Fruit fly (Drosophila melanogaster) whole organism, embryonic: ENCODE measurements around the gene Ktch.

ENCODE experiments used
- CG11093 ChIP-seq: fragments of 200-800 bp; sonication (Bioruptor generic); IDR thresholded peaks from 3 replicates; pipeline ENCODE4 v1.3.6; 2022; ENCODE audit warnings: missing biosample characterization, missing genetic modification characterization
- CG11723 ChIP-seq: fragments of 200-800 bp; sonication (Bioruptor generic); optimal IDR thresholded peaks from 2 replicates; lab custom pipeline; 2017; ENCODE audit warnings: missing biosample characterization, mild to moderate bottlenecking, missing genetic modification characterization
- CG12219 ChIP-seq: fragments of 200-800 bp; sonication (Bioruptor generic); optimal IDR thresholded peaks from 3 replicates; lab custom pipeline; 2018; ENCODE audit warnings: missing biosample characterization, mild to moderate bottlenecking, missing genetic modification characterization
- CG12299 ChIP-seq: fragments of 200-800 bp; sonication (Bioruptor generic); optimal IDR thresholded peaks from 2 replicates; lab custom pipeline; 2018; ENCODE audit warnings: missing biosample characterization, mild to moderate bottlenecking, missing genetic modification characterization
- CG13296 ChIP-seq: fragments of 200-800 bp; sonication (Bioruptor generic); optimal IDR thresholded peaks from 3 replicates; lab custom pipeline; 2018; ENCODE audit warnings: missing biosample characterization, mild to moderate bottlenecking, missing genetic modification characterization
- CG13424 ChIP-seq: fragments of 200-800 bp; sonication (Bioruptor generic); optimal IDR thresholded peaks from 2 replicates; lab custom pipeline; 2019; ENCODE audit warnings: missing biosample characterization, mild to moderate bottlenecking, missing genetic modification characterization, moderate library complexity
- CG14667 ChIP-seq: fragments of 200-800 bp; sonication (Bioruptor generic); IDR thresholded peaks from 2 replicates; pipeline ENCODE4 v1.3.6; 2022; ENCODE audit warnings: missing biosample characterization, missing genetic modification characterization
- CG14965 ChIP-seq: fragments of 200-800 bp; sonication (Bioruptor generic); optimal IDR thresholded peaks from 2 replicates; lab custom pipeline; 2016; ENCODE audit warnings: missing biosample characterization, missing genetic modification characterization, borderline replicate concordance
- CG15479 ChIP-seq: fragments of 200-800 bp; sonication (Bioruptor generic); optimal IDR thresholded peaks from 3 replicates; lab custom pipeline; 2019; ENCODE audit warnings: missing biosample characterization, mild to moderate bottlenecking, missing genetic modification characterization, moderate library complexity
- CG17912 ChIP-seq: fragments of 200-800 bp; sonication (Bioruptor generic); optimal IDR thresholded peaks from 2 replicates; lab custom pipeline; 2018; ENCODE audit warnings: missing biosample characterization, mild to moderate bottlenecking, missing genetic modification characterization
- CG18599 ChIP-seq: fragments of 200-800 bp; sonication (Bioruptor generic); optimal IDR thresholded peaks from 3 replicates; lab custom pipeline; 2017; ENCODE audit warnings: missing biosample characterization, missing genetic modification characterization, mild to moderate bottlenecking, moderate library complexity, missing genetic modification reagents
- CG2202 ChIP-seq: fragments of 200-800 bp; sonication (Bioruptor generic); optimal IDR thresholded peaks from 2 replicates; lab custom pipeline; 2018; ENCODE audit warnings: missing biosample characterization, mild to moderate bottlenecking, missing genetic modification characterization
- CG2678 ChIP-seq: fragments of 200-800 bp; sonication (Bioruptor generic); optimal IDR thresholded peaks from 3 replicates; lab custom pipeline; 2019; ENCODE audit warnings: missing biosample characterization, mild to moderate bottlenecking, missing genetic modification characterization, moderate library complexity
- CG2889 ChIP-seq: fragments of 200-800 bp; sonication (Bioruptor generic); IDR thresholded peaks from 3 replicates; pipeline ENCODE4 v1.3.6; 2022; ENCODE audit warnings: missing biosample characterization, missing genetic modification characterization
- CG33557 ChIP-seq: fragments of 200-800 bp; sonication (Bioruptor generic); optimal IDR thresholded peaks from 2 replicates; lab custom pipeline; 2019; ENCODE audit warnings: missing biosample characterization, mild to moderate bottlenecking, missing genetic modification characterization, moderate library complexity
- CG6683 ChIP-seq: fragments of 200-800 bp; sonication (Bioruptor generic); optimal IDR thresholded peaks from 2 replicates; lab custom pipeline; 2017; ENCODE audit warnings: missing biosample characterization, mild to moderate bottlenecking, missing genetic modification characterization, missing genetic modification reagents
- Camta ChIP-seq: fragments of 200-800 bp; sonication (Bioruptor generic); optimal IDR thresholded peaks from 2 replicates; lab custom pipeline; 2016; ENCODE audit warnings: missing biosample characterization, missing genetic modification characterization
- Dek ChIP-seq: fragments of 200-800 bp; sonication (Bioruptor generic); optimal IDR thresholded peaks from 3 replicates; lab custom pipeline; 2019; ENCODE audit warnings: missing biosample characterization, mild to moderate bottlenecking, missing genetic modification characterization, moderate library complexity
- E2f1 ChIP-seq: fragments of 200-800 bp; sonication (Bioruptor generic); IDR thresholded peaks from 2 replicates; pipeline ENCODE4 v1.3.6; 2022; ENCODE audit warnings: missing biosample characterization, missing genetic modification characterization
- Gug ChIP-seq: fragments of 200-800 bp; sonication (Bioruptor generic); IDR thresholded peaks from 4 replicates; pipeline ENCODE4 v1.3.6; 2022; ENCODE audit warnings: missing biosample characterization, missing genetic modification characterization
- Kr ChIP-seq: fragments of 200-800 bp; sonication (Bioruptor generic); optimal IDR thresholded peaks from 2 replicates; lab custom pipeline; 2017; ENCODE audit warnings: missing biosample characterization, mild to moderate bottlenecking, missing genetic modification characterization
- Sox100B ChIP-seq: fragments of 200-800 bp; sonication (Bioruptor generic); optimal IDR thresholded peaks from 3 replicates; lab custom pipeline; 2018; ENCODE audit warnings: missing biosample characterization, mild to moderate bottlenecking, missing genetic modification characterization
- Sox102F ChIP-seq: fragments of 200-800 bp; sonication (Bioruptor generic); optimal IDR thresholded peaks from 2 replicates; lab custom pipeline; 2018; ENCODE audit warnings: missing biosample characterization, mild to moderate bottlenecking, missing genetic modification characterization, moderate library complexity
- Ssrp ChIP-seq: fragments of 200-800 bp; sonication (Bioruptor generic); optimal IDR thresholded peaks from 2 replicates; lab custom pipeline; 2018; ENCODE audit warnings: missing biosample characterization, mild to moderate bottlenecking, missing genetic modification characterization, moderate library complexity
- Vsx1 ChIP-seq: fragments of 200-800 bp; sonication (Bioruptor generic); optimal IDR thresholded peaks from 2 replicates; lab custom pipeline; 2017; ENCODE audit warnings: missing biosample characterization, mild to moderate bottlenecking, missing genetic modification characterization, missing genetic modification reagents
- abd-A ChIP-seq: fragments of 200-800 bp; sonication (Bioruptor generic); optimal IDR thresholded peaks from 3 replicates; lab custom pipeline; 2019; ENCODE audit warnings: missing biosample characterization, mild to moderate bottlenecking, missing genetic modification characterization, moderate library complexity
- ap ChIP-seq: fragments of 200-800 bp; sonication (Bioruptor generic); IDR thresholded peaks from 2 replicates; pipeline ENCODE4 v1.3.6; 2022; ENCODE audit warnings: missing biosample characterization, missing genetic modification characterization
- ato ChIP-seq: fragments of 200-800 bp; sonication (Bioruptor generic); IDR thresholded peaks from 2 replicates; pipeline ENCODE4 v1.3.6; 2022; ENCODE audit warnings: missing biosample characterization, missing genetic modification characterization; ENCODE audit not compliant: partially characterized antibody
- bbx ChIP-seq: fragments of 200-800 bp; sonication (Bioruptor generic); IDR thresholded peaks from 2 replicates; pipeline ENCODE4 v1.3.6; 2022; ENCODE audit warnings: missing biosample characterization, missing genetic modification characterization; ENCODE audit not compliant: partially characterized antibody
- cwo ChIP-seq: fragments of 200-800 bp; sonication (Bioruptor generic); optimal IDR thresholded peaks from 3 replicates; lab custom pipeline; 2017; ENCODE audit warnings: missing biosample characterization, missing genetic modification characterization, mild to moderate bottlenecking, moderate library complexity, missing genetic modification reagents
- dimm ChIP-seq: fragments of 200-800 bp; sonication (Bioruptor generic); IDR thresholded peaks from 2 replicates; pipeline ENCODE4 v1.3.6; 2022; ENCODE audit warnings: missing biosample characterization, missing genetic modification characterization
- emc ChIP-seq: fragments of 200-800 bp; sonication (Bioruptor generic); optimal IDR thresholded peaks from 2 replicates; lab custom pipeline; 2016; ENCODE audit warnings: missing biosample characterization, missing genetic modification characterization
- fd64A ChIP-seq: fragments of 200-800 bp; sonication (Bioruptor generic); optimal IDR thresholded peaks from 3 replicates; lab custom pipeline; 2018; ENCODE audit warnings: missing biosample characterization, mild to moderate bottlenecking, missing genetic modification characterization
- gem ChIP-seq: fragments of 200-800 bp; sonication (Bioruptor generic); optimal IDR thresholded peaks from 2 replicates; lab custom pipeline; 2019; ENCODE audit warnings: missing biosample characterization, mild to moderate bottlenecking, missing genetic modification characterization, moderate library complexity
- gro ChIP-seq: fragments of 200-800 bp; sonication (Bioruptor generic); optimal IDR thresholded peaks from 2 replicates; lab custom pipeline; 2016; ENCODE audit warnings: missing biosample characterization, missing genetic modification characterization
- ham ChIP-seq: fragments of 200-800 bp; sonication (Bioruptor generic); IDR thresholded peaks from 2 replicates; pipeline ENCODE4 v1.3.6; 2022; ENCODE audit warnings: missing biosample characterization, missing genetic modification characterization
- ind ChIP-seq: fragments of 200-800 bp; sonication (Bioruptor generic); optimal IDR thresholded peaks from 3 replicates; lab custom pipeline; 2016; ENCODE audit warnings: missing biosample characterization, missing genetic modification characterization
- lab ChIP-seq: fragments of 200-800 bp; sonication (Bioruptor generic); optimal IDR thresholded peaks from 3 replicates; lab custom pipeline; 2017; ENCODE audit warnings: missing biosample characterization, missing genetic modification characterization, mild to moderate bottlenecking, moderate library complexity, missing genetic modification reagents
- nau ChIP-seq: fragments of 200-800 bp; sonication (Bioruptor generic); optimal IDR thresholded peaks from 3 replicates; lab custom pipeline; 2017; ENCODE audit warnings: missing biosample characterization, mild to moderate bottlenecking, missing genetic modification characterization, missing genetic modification reagents
- onecut ChIP-seq: fragments of 200-800 bp; sonication (Bioruptor generic); IDR thresholded peaks from 2 replicates; pipeline ENCODE4 v1.3.6; 2022; ENCODE audit warnings: missing biosample characterization, missing genetic modification characterization
- prd ChIP-seq, 3 experiments: fragments of >200 bp in 2 of 3; fragments of 200-800 bp in 1 of 3; sonication (Bioruptor generic) in 1 of 3; optimal IDR thresholded peaks in 2 of 3; IDR thresholded peaks in 1 of 3; 2 replicates in 2 of 3; 3 replicates in 1 of 3; pipeline versions ENCODE4 v1.3.6 to Lab custom; 2017 to 2022; ENCODE audit warnings: missing biosample characterization in 1 of 3, missing genetic modification characterization in 1 of 3
- run ChIP-seq: fragments of 200-800 bp; sonication (Bioruptor generic); optimal IDR thresholded peaks from 3 replicates; lab custom pipeline; 2018; ENCODE audit warnings: missing biosample characterization, mild to moderate bottlenecking, missing genetic modification characterization
- sqz ChIP-seq: fragments of 200-800 bp; sonication (Bioruptor generic); optimal IDR thresholded peaks from 3 replicates; lab custom pipeline; 2018; ENCODE audit warnings: missing biosample characterization, mild to moderate bottlenecking, missing genetic modification characterization
- tin ChIP-seq: fragments of 200-800 bp; sonication (Bioruptor generic); optimal IDR thresholded peaks from 3 replicates; lab custom pipeline; 2016; ENCODE audit warnings: missing biosample characterization, missing genetic modification characterization
- yki ChIP-seq: fragments of >200 bp; optimal IDR thresholded peaks from 3 replicates; lab custom pipeline; 2018

Gene Ktch

dm6 chr3R:31168429-31168828 is 38.0 kb upstream of the Ktch start (continued):
- no peak for TF ChIP-seq CG33557
- TF ChIP-seq onecut: peak; percentile 91
- no peak for TF ChIP-seq Kr (GFP tag; lab: Kevin White, UChicago)
- no peak for TF ChIP-seq Camta (GFP tag; lab: Kevin White, UChicago)
- no peak for TF ChIP-seq run
- no peak for TF ChIP-seq bbx (GFP tag; lab: Robert Waterston, UW)

- TF ChIP-seq Gug (no peak), Sox102F (peak; percentile 13), CG2889 (GFP tag; lab: Robert Waterston, UW) (no peak), prd (optimal IDR thresholded peaks at IDR 0.05; lab: Kevin White, UChicago) (no peak), prd (GFP tag; IDR thresholded peaks at IDR 0.05; lab: Robert Waterston, UW) (0 out of 3 replicates have a peak, but pooled peaks have one; percentile 15), gem (no peak), ato (GFP tag; lab: Robert Waterston, UW) (no peak)
- TF ChIP-seq, all 482 proteins: peak for 2
These were observed 16.5 kb upstream of the Ktch start for dm6 chr3R:31146920-31147319.

dm6 chr3R:31141691-31142090 is 11.2 kb upstream of the Ktch start:
- TF ChIP-seq Vsx1 (GFP tag; lab: Kevin White, UChicago) (no peak), abd-A (tag; lab: Kevin White, UChicago) (peak; percentile 58), onecut (peak; percentile 80)
- TF ChIP-seq, all 482 proteins: peak for 2

dm6 chr3R:31134056-31134455 is 3.6 kb upstream of the Ktch start, which contains the start of gene Gycbeta100B:
Gene Gycbeta100B (plus strand): TSS chr3R:31134392.
- TF ChIP-seq CG12299 (tag; lab: Kevin White, UChicago) (peak; percentile 2), gro (GFP tag; lab: Kevin White, UChicago) (no peak), lab (GFP tag; lab: Kevin White, UChicago) (peak; percentile 79), ap (GFP tag; lab: Robert Waterston, UW) (0 out of 2 replicates have a peak, but pooled peaks have one; percentile 16), Sox100B (GFP tag; lab: Kevin White, UChicago) (peak; percentile 45), CG6683 (GFP tag; lab: Kevin White, UChicago) (peak; percentile 15), sqz (GFP tag; lab: Kevin White, UChicago) (peak; percentile 8), fd64A (GFP tag; lab: Kevin White, UChicago) (peak; percentile 13), CG11723 (GFP tag; lab: Kevin White, UChicago) (peak; percentile 16), CG13296 (GFP tag; lab: Kevin White, UChicago) (peak; percentile 59), emc (GFP tag; lab: Kevin White, UChicago) (no peak), dimm (GFP tag; lab: Robert Waterston, UW) (no peak), CG11093 (GFP tag; lab: Robert Waterston, UW) (no peak), ind (peak; percentile 30), CG14667 (GFP tag; lab: Robert Waterston, UW) (no peak), CG15479 (GFP tag; lab: Kevin White, UChicago) (no peak), CG2202 (tag; lab: Kevin White, UChicago) (no peak), E2f1 (GFP tag; lab: Robert Waterston, UW) (peak; percentile 52; the same call in 1 of the 2 replicates), cwo (GFP tag; lab: Kevin White, UChicago) (peak; percentile 14), nau (GFP tag; lab: Kevin White, UChicago) (peak; percentile 58), yki (lab: Kevin White, UChicago) (no peak), tin (peak; percentile 39), Ssrp (no peak), ham (GFP tag; lab: Robert Waterston, UW) (no peak), CG18599 (GFP tag; lab: Kevin White, UChicago) (peak; percentile 68), CG13424 (tag; lab: Kevin White, UChicago) (peak; percentile 40), CG17912 (GFP tag; lab: Kevin White, UChicago) (peak; percentile 23), CG12219 (GFP tag; lab: Kevin White, UChicago) (peak; percentile 36), CG14965 (peak; percentile 97), Dek (tag; lab: Kevin White, UChicago) (no peak), CG2678 (tag; lab: Kevin White, UChicago) (peak; percentile 41)
